Worm (Caenorhabditis elegans): ENCODE results near the gene mab-21.

mab-21 gene

DNA sequence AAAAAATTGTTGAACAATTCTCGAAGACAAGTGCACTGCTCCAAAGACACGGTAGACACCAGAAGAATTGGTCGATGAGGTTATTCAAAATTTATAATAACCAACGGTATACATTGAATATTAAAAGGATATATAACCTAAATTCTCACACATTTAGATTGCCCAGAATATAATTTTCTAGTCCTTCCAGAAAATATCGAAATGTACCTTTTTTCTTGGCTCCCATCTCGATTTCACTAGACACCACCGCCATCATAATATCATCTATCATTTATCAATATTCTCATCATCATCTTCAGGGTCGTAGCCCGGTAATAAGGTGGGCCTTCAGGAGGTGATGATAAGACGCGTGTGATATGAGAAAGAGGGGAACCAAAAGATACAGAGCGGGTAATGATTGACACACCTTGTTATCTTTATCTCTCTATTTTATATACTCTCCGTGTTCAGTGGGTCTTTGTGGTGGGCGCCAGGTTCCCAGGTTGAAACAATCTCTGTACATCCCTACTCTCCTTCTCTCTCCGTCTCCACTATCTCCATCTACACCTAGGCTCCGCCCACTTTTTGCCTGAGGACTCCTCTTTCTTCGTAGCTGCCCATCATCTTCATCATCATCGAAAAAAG lies at the start of gene mab-21:
Gene mab-21 (plus strand): TSS at position 615 of the 624 bp plus-strand sequence.
- peak; percentile 34 for TF ChIP-seq nhr-71 (tag; optimal IDR thresholded peaks at IDR 0.05)
- TF ChIP-seq lin-39 (tag; optimal IDR thresholded peaks at IDR 0.05) = no peak
- TF ChIP-seq elt-3 (tag; optimal IDR thresholded peaks at IDR 0.05) = peak in 5 of 6 experiments; percentile 40 to 85 (median 51)
- peak; percentile 3 for TF ChIP-seq nhr-85 (tag)
- TF ChIP-seq rnt-1 (tag; optimal IDR thresholded peaks at IDR 0.05) = peak; percentile 47
- no peak for TF ChIP-seq ceh-90 (tag; optimal IDR thresholded peaks at IDR 0.05)
- peak; percentile 9 for TF ChIP-seq nhr-20 (tag; optimal IDR thresholded peaks at IDR 0.05)
- peak; percentile 32 for TF ChIP-seq ztf-4 (tag; optimal IDR thresholded peaks at IDR 0.05)
- TF ChIP-seq mep-1 (tag; optimal IDR thresholded peaks at IDR 0.05) = no peak
- TF ChIP-seq lin-14 (GFP tag; optimal IDR thresholded peaks at IDR 0.05) = peak; percentile 71
- peak; percentile 22 for TF ChIP-seq snu-23 (GFP tag; optimal IDR thresholded peaks at IDR 0.05)
- peak in 1 of 2 experiments; percentile 24 for TF ChIP-seq mdl-1 (tag; optimal IDR thresholded peaks at IDR 0.05)
- TF ChIP-seq mab-9 (GFP tag; IDR thresholded peaks at IDR 0.05) = no peak
- TF ChIP-seq hlh-17 (GFP tag; optimal IDR thresholded peaks at IDR 0.05; ENCODE audit: borderline replicate concordance) = no peak
- TF ChIP-seq dpl-1 (GFP tag; optimal IDR thresholded peaks at IDR 0.05) = no peak
- TF ChIP-seq lin-35 (GFP tag; optimal IDR thresholded peaks at IDR 0.05) = peak in 1 of 2 experiments; percentile 15
- no peak for TF ChIP-seq unc-130 (tag; optimal IDR thresholded peaks at IDR 0.05)
- no peak for TF ChIP-seq tlp-1 (tag; optimal IDR thresholded peaks at IDR 0.05)
- TF ChIP-seq lsy-2 (tag; optimal IDR thresholded peaks at IDR 0.05) = peak in 1 of 2 experiments; percentile 23
- peak in 1 of 2 experiments; percentile 5 for TF ChIP-seq efl-1 (optimal IDR thresholded peaks at IDR 0.05)
- TF ChIP-seq efl-1 (GFP tag; optimal IDR thresholded peaks at IDR 0.05 in 1 of 2) = no peak
- TF ChIP-seq nhr-84 (tag; optimal IDR thresholded peaks at IDR 0.05) = no peak

DNA sequence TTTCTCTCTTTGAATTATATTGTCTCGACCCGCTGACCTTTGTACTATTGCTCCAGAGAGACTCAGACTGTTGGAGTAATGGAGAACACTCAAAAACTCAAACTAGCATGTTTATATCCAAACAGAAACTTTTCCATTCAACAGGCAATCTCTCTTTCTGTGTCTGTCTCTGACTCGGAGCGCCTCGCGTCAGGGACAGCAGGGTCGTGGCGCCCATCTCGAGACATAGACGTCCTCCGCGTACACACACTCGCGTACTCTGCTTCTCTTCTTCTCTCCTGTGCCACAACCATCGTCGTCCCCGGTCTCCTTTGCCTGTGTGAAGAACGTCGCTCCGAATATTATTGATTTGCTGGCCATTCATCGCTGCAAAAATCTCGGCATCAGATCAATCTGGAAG lies 48.6 kb upstream of the mab-21 start:
- TF ChIP-seq snu-23 (GFP tag; optimal IDR thresholded peaks at IDR 0.05) = peak; percentile 82
- TF ChIP-seq nhr-237 (tag; optimal IDR thresholded peaks at IDR 0.05) = no peak
- peak; percentile 7 for TF ChIP-seq egl-13 (tag; optimal IDR thresholded peaks at IDR 0.05)
- no peak for TF ChIP-seq tlp-1 (tag; optimal IDR thresholded peaks at IDR 0.05)
- TF ChIP-seq unc-62 (GFP tag; optimal IDR thresholded peaks at IDR 0.05) = no peak
- TF ChIP-seq lin-13 (GFP tag; optimal IDR thresholded peaks at IDR 0.05) = peak; percentile 16
- no peak for TF ChIP-seq nhr-28 (tag; optimal IDR thresholded peaks at IDR 0.05)
- TF ChIP-seq blmp-1 (tag; optimal IDR thresholded peaks at IDR 0.05) = no peak
- no peak for TF ChIP-seq unc-30 (tag; optimal IDR thresholded peaks at IDR 0.05)
- TF ChIP-seq mab-9 (GFP tag; IDR thresholded peaks at IDR 0.05) = no peak
- peak; percentile 65 for TF ChIP-seq swsn-7 (tag; optimal IDR thresholded peaks at IDR 0.05)
- peak; percentile 21 to 47 (median 43) for TF ChIP-seq dpl-1 (GFP tag; optimal IDR thresholded peaks at IDR 0.05)
- peak; percentile 48 for TF ChIP-seq C16A3.4 (tag; optimal IDR thresholded peaks at IDR 0.05)
- no peak for TF ChIP-seq sup-37 (GFP tag; optimal IDR thresholded peaks at IDR 0.05)
- TF ChIP-seq jun-1 (tag; optimal IDR thresholded peaks at IDR 0.05) = peak; percentile 57
- TF ChIP-seq lir-3 (tag; optimal IDR thresholded peaks at IDR 0.05; ENCODE audit: poor library complexity) = no peak
- TF ChIP-seq lsy-2 (tag; optimal IDR thresholded peaks at IDR 0.05) = peak; percentile 48 to 77
- peak; percentile 83 for TF ChIP-seq nhr-77 (tag; optimal IDR thresholded peaks at IDR 0.05)
- TF ChIP-seq nhr-19 (GFP tag; conservative IDR thresholded peaks at IDR 0.05) = peak; percentile 64
- no peak for TF ChIP-seq Y116A8C.19 (tag; optimal IDR thresholded peaks at IDR 0.05; ENCODE audit: borderline replicate concordance)
- peak; percentile 60 for TF ChIP-seq tbx-2 (tag; optimal IDR thresholded peaks at IDR 0.05)
- peak in 1 of 6 experiments; percentile 39 for TF ChIP-seq elt-3 (tag; optimal IDR thresholded peaks at IDR 0.05)
- TF ChIP-seq F16B12.6 (tag; optimal IDR thresholded peaks at IDR 0.05) = no peak
- TF ChIP-seq sptf-1 (tag; optimal IDR thresholded peaks at IDR 0.05) = no peak
- TF ChIP-seq ceh-63 (GFP tag; optimal IDR thresholded peaks at IDR 0.05) = no peak
- no peak for TF ChIP-seq fkh-10 (GFP tag; optimal IDR thresholded peaks at IDR 0.05)
- peak; percentile 23 for TF ChIP-seq dsc-1 (tag; optimal IDR thresholded peaks at IDR 0.05)
- TF ChIP-seq ztf-11 (tag; optimal IDR thresholded peaks at IDR 0.05) = no peak
- TF ChIP-seq aly-2 (tag; optimal IDR thresholded peaks at IDR 0.05) = no peak
- TF ChIP-seq rnt-1 (tag; optimal IDR thresholded peaks at IDR 0.05) = peak; percentile 57
- TF ChIP-seq nhr-71 (tag; optimal IDR thresholded peaks at IDR 0.05) = peak; percentile 73
- TF ChIP-seq ceh-88 (GFP tag; IDR thresholded peaks at IDR 0.05) = no peak
- TF ChIP-seq efl-3 (GFP tag; optimal IDR thresholded peaks at IDR 0.05) = no peak
- peak in 2 of 3 experiments; percentile 31 to 81 for TF ChIP-seq ceh-82 (tag; optimal IDR thresholded peaks at IDR 0.05)
- peak; percentile 14 for TF ChIP-seq irx-1 (tag; optimal IDR thresholded peaks at IDR 0.05)
- TF ChIP-seq C04F5.9 (tag; optimal IDR thresholded peaks at IDR 0.05) = no peak
- TF ChIP-seq unc-86 (tag; optimal IDR thresholded peaks at IDR 0.05) = no peak
